Fruit fly (Drosophila melanogaster): ENCODE data around the gene CG14926.

DNA sequence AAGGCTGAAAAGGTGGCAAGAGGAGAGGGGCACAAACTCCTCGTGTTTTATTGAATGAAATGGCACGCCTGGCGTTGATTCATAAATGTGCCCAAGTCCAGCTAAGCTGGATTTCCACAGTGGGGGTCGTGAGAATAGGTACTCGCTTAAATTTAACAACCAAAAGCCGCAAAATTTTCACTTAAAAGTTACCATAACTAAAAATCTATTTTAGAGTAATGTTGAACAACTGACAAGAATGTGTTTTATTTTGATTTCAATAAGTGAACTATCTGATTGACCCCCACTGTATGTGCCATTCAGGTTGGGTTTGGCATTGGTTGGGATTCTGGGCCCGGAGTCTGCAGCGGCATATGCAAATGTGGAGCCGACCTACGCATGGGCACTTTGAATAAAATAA is 19.2 kb downstream of the CG14926 start:
- TF ChIP-seq CG6854 (GFP tag; optimal IDR thresholded peaks at IDR 0.05) (peak; percentile 86), Hr39 (GFP tag; optimal IDR thresholded peaks at IDR 0.05) (peak; percentile 94), Sox102F (GFP tag; optimal IDR thresholded peaks at IDR 0.05) (peak; percentile 93)

All from whole organism, prepupa.